Worm (Caenorhabditis elegans) whole organism, L4 larva: ENCODE results near the gene pptr-2.

Source experiments
- T20F7.1 ChIP-seq: fragments of 200-800 bp; sonication (Bioruptor generic); optimal IDR thresholded peaks from 2 replicates; lab custom pipeline; 2018; ENCODE audit warnings: mild to moderate bottlenecking, missing genetic modification characterization, missing compliant biosample characterization
- T26A8.4 ChIP-seq: fragments of 200-800 bp; sonication (Bioruptor generic); IDR thresholded peaks from 2 replicates; pipeline ENCODE4 v1.3.6; 2022; ENCODE audit warnings: missing genetic modification characterization, missing compliant biosample characterization
- Y105C5A.15 ChIP-seq: fragments of 200-800 bp; sonication (Bioruptor generic); IDR thresholded peaks from 2 replicates; pipeline ENCODE4 v1.3.6; 2022; ENCODE audit warnings: missing genetic modification characterization, missing compliant biosample characterization
- ZK546.5 ChIP-seq, 2 experiments: sonication (generic microtip); optimal IDR thresholded peaks; 2 replicates each; lab custom pipeline; 2017; ENCODE audit warnings: missing biosample characterization in 2 of 2, missing genetic modification characterization in 2 of 2
- aha-1 ChIP-seq: fragments of 150-350 bp; peaks from one replicate; lab custom pipeline; 2014; ENCODE audit warnings: missing biosample characterization, missing genetic modification characterization
- aly-2 ChIP-seq: sonication (generic microtip); optimal IDR thresholded peaks from 2 replicates; lab custom pipeline; 2018; ENCODE audit warnings: missing biosample characterization, missing genetic modification characterization
- arid-1 ChIP-seq: fragments of 200-800 bp; sonication (Bioruptor generic); conservative IDR thresholded peaks from 2 replicates; pipeline ENCODE4 v1.3.6; 2022; ENCODE audit warnings: missing genetic modification reagents, missing genetic modification characterization, missing compliant biosample characterization
- ceh-82 ChIP-seq: sonication (generic microtip); optimal IDR thresholded peaks from 2 replicates; lab custom pipeline; 2017; ENCODE audit warnings: missing biosample characterization, missing genetic modification characterization
- ces-1 ChIP-seq: fragments of 150-350 bp; sonication (generic microtip); optimal IDR thresholded peaks from 4 replicates; lab custom pipeline; 2014; ENCODE audit warnings: missing biosample characterization, missing genetic modification reagents, missing genetic modification characterization
- ctbp-1 ChIP-seq: fragments of 200-800 bp; sonication (Bioruptor generic); IDR thresholded peaks from 2 replicates; pipeline ENCODE4 v1.3.6; 2022; ENCODE audit warnings: missing genetic modification reagents, missing genetic modification characterization, missing compliant biosample characterization
- daf-19 ChIP-seq: fragments of 200-800 bp; sonication (Bioruptor generic); conservative IDR thresholded peaks from 2 replicates; pipeline ENCODE4 v1.3.6; 2022; ENCODE audit warnings: missing genetic modification characterization, missing compliant biosample characterization
- dmd-6 ChIP-seq: fragments of 200-800 bp; sonication (Bioruptor generic); IDR thresholded peaks from 2 replicates; pipeline ENCODE4 v1.3.6; 2022; ENCODE audit warnings: missing genetic modification reagents, missing genetic modification characterization, missing compliant biosample characterization
- egl-27 ChIP-seq: sonication (generic microtip); optimal IDR thresholded peaks from 3 replicates; lab custom pipeline; 2017; ENCODE audit warnings: missing biosample characterization, missing genetic modification reagents, missing genetic modification characterization
- egl-43 ChIP-seq: fragments of 200-800 bp; sonication (Bioruptor generic); IDR thresholded peaks from 2 replicates; pipeline ENCODE4 v1.3.6; 2022; ENCODE audit warnings: missing genetic modification reagents, missing genetic modification characterization, missing compliant biosample characterization
- fkh-10 ChIP-seq: fragments of 150-350 bp; optimal IDR thresholded peaks from 2 replicates; lab custom pipeline; 2014; ENCODE audit warnings: missing biosample characterization, missing genetic modification reagents, missing genetic modification characterization
- hif-1 ChIP-seq, 2 experiments: sonication (generic microtip); optimal IDR thresholded peaks; 2 replicates each; lab custom pipeline; 2016 to 2017; ENCODE audit warnings: missing compliant biosample characterization in 2 of 2, missing genetic modification characterization in 2 of 2, missing genetic modification reagents in 2 of 2, missing genotype in 2 of 2, mild to moderate bottlenecking in 1 of 2
- hlh-11 ChIP-seq: fragments of 200-800 bp; sonication (Bioruptor generic); optimal IDR thresholded peaks from 2 replicates; lab custom pipeline; 2018; ENCODE audit warnings: mild to moderate bottlenecking, missing genetic modification characterization, missing compliant biosample characterization
- jun-1 ChIP-seq: fragments of 150-350 bp; optimal IDR thresholded peaks from 2 replicates; lab custom pipeline; 2014; ENCODE audit warnings: missing biosample characterization, missing genetic modification reagents, missing genetic modification characterization
- lin-29 ChIP-seq: fragments of 200-800 bp; sonication (Bioruptor generic); IDR thresholded peaks from 2 replicates; pipeline ENCODE4 v1.3.6; 2022; ENCODE audit warnings: missing genetic modification reagents, missing genetic modification characterization, missing compliant biosample characterization
- lin-39 ChIP-seq: fragments of 150-350 bp; optimal IDR thresholded peaks from 2 replicates; lab custom pipeline; 2014; ENCODE audit warnings: missing biosample characterization, missing genetic modification reagents, missing genetic modification characterization
- lir-3 ChIP-seq: sonication (generic microtip); optimal IDR thresholded peaks from 2 replicates; lab custom pipeline; 2016; ENCODE audit warnings: mild to moderate bottlenecking, missing genetic modification characterization, missing compliant biosample characterization
- lsy-2 ChIP-seq, 2 experiments: fragments of 150-350 bp in 1 of 2; sonication (generic microtip) in 1 of 2; optimal IDR thresholded peaks; 2 replicates each; lab custom pipeline; 2014 to 2017; ENCODE audit warnings: missing biosample characterization in 2 of 2, missing genetic modification characterization in 2 of 2
- madf-5 ChIP-seq, 2 experiments: fragments of 200-800 bp; sonication (Bioruptor generic); IDR thresholded peaks; 2 replicates each; pipeline ENCODE4 v1.3.6; 2022; ENCODE audit warnings: missing compliant biosample characterization in 2 of 2, missing genetic modification characterization in 2 of 2
- mdt-29 ChIP-seq: fragments of 200-800 bp; sonication (Bioruptor generic); IDR thresholded peaks from 2 replicates; pipeline ENCODE4 v1.3.6; 2022; ENCODE audit warnings: missing genetic modification reagents, missing genetic modification characterization, missing compliant biosample characterization
- mes-2 ChIP-seq: sonication (generic microtip); optimal IDR thresholded peaks from 2 replicates; lab custom pipeline; 2016; ENCODE audit warnings: missing genotype, mild to moderate bottlenecking, missing genetic modification characterization, missing compliant biosample characterization; ENCODE audit not compliant: poor library complexity, severe bottlenecking
- mxl-3 ChIP-seq: fragments of 200-800 bp; sonication (Bioruptor generic); optimal IDR thresholded peaks from 2 replicates; lab custom pipeline; 2018; ENCODE audit warnings: mild to moderate bottlenecking, missing genetic modification characterization, missing compliant biosample characterization
- nhr-10 ChIP-seq: fragments of 150-350 bp; optimal IDR thresholded peaks from 2 replicates; lab custom pipeline; 2014; ENCODE audit warnings: missing biosample characterization, missing genetic modification characterization
- nhr-11 ChIP-seq: fragments of 150-350 bp; optimal IDR thresholded peaks from 2 replicates; lab custom pipeline; 2014; ENCODE audit warnings: missing biosample characterization, missing genetic modification characterization
- nhr-111 ChIP-seq: fragments of 200-800 bp; sonication (Bioruptor generic); optimal IDR thresholded peaks from 2 replicates; lab custom pipeline; 2018; ENCODE audit warnings: mild to moderate bottlenecking, missing genetic modification characterization, missing compliant biosample characterization
- nhr-41 ChIP-seq: fragments of 200-800 bp; sonication (Bioruptor generic); IDR thresholded peaks from 2 replicates; pipeline ENCODE4 v1.3.6; 2022; ENCODE audit warnings: missing genetic modification reagents, missing genetic modification characterization, missing compliant biosample characterization
- nhr-77 ChIP-seq: fragments of 150-350 bp; optimal IDR thresholded peaks from 2 replicates; lab custom pipeline; 2014; ENCODE audit warnings: missing biosample characterization, missing genetic modification characterization
- pha-4 ChIP-seq, 2 experiments: fragments of 150-350 bp in 1 of 2; fragments of 200-800 bp in 1 of 2; sonication (Bioruptor generic) in 1 of 2; IDR thresholded peaks in 1 of 2; optimal IDR thresholded peaks in 1 of 2; 2 replicates each; pipeline versions ENCODE4 v1.3.6 to Lab custom; 2014 to 2022; ENCODE audit warnings: missing genetic modification characterization in 2 of 2, missing genetic modification reagents in 2 of 2, missing biosample characterization in 1 of 2, missing compliant biosample characterization in 1 of 2
- saeg-2 ChIP-seq: fragments of 200-800 bp; sonication (Bioruptor generic); IDR thresholded peaks from 2 replicates; pipeline ENCODE4 v1.3.6; 2022; ENCODE audit warnings: missing genetic modification reagents, missing genetic modification characterization, missing compliant biosample characterization
- spr-1 ChIP-seq: sonication (generic microtip); optimal IDR thresholded peaks from 2 replicates; lab custom pipeline; 2016; ENCODE audit warnings: mild to moderate bottlenecking, missing genetic modification characterization, missing compliant biosample characterization
- tra-1 ChIP-seq: fragments of 200-800 bp; sonication (Bioruptor generic); IDR thresholded peaks from 2 replicates; pipeline ENCODE4 v1.3.6; 2022; ENCODE audit warnings: missing genetic modification reagents, missing genetic modification characterization, missing compliant biosample characterization
- vab-7 ChIP-seq: fragments of 200-800 bp; sonication (Bioruptor generic); IDR thresholded peaks from 2 replicates; pipeline ENCODE4 v1.3.6; 2022; ENCODE audit warnings: missing genetic modification reagents, missing genetic modification characterization, missing compliant biosample characterization
- zip-11 ChIP-seq: fragments of 200-800 bp; sonication (Bioruptor generic); IDR thresholded peaks from 2 replicates; pipeline ENCODE4 v1.3.6; 2022; ENCODE audit warnings: missing genetic modification characterization, missing compliant biosample characterization
- ztf-7 ChIP-seq: fragments of 150-350 bp; optimal IDR thresholded peaks from 2 replicates; lab custom pipeline; 2014; ENCODE audit warnings: missing biosample characterization, missing genetic modification characterization

The pptr-2 gene

ce11 chrV:11039379-11039954, 4.7 kb upstream of the pptr-2 start, which contains the start of gene pak-2 (continued):
- TF ChIP-seq saeg-2 (GFP tag; lab: Robert Waterston, UW) (no peak), mes-2 (peak; percentile 89), nhr-10 (tag; lab: Kevin White, UChicago) (no peak), madf-5 (GFP tag; IDR thresholded peaks at IDR 0.05; lab: Robert Waterston, UW) (no peak), egl-43 (GFP tag; lab: Robert Waterston, UW) (no peak), aly-2 (no peak), spr-1 (no peak), lsy-2 (tag; optimal IDR thresholded peaks at IDR 0.05; lab: Kevin White, UChicago) (peak; percentile 38 to 83), egl-27 (no peak), mdt-29 (GFP tag; lab: Robert Waterston, UW) (no peak), nhr-77 (tag; lab: Kevin White, UChicago) (peak; percentile 83), jun-1 (tag; lab: Kevin White, UChicago) (no peak), ctbp-1 (GFP tag; lab: Robert Waterston, UW) (no peak), nhr-11 (peak; percentile 71), ceh-82 (no peak), vab-7 (GFP tag; lab: Robert Waterston, UW) (peak; percentile 67), lir-3 (tag; lab: Kevin White, UChicago) (no peak), nhr-111 (GFP tag; lab: Kevin White, UChicago) (no peak), zip-11 (GFP tag; lab: Robert Waterston, UW) (no peak), daf-19 (GFP tag; lab: Robert Waterston, UW) (0 out of 2 replicates have a peak, but pooled peaks have one; percentile 44), dmd-6 (GFP tag; lab: Robert Waterston, UW) (peak; percentile 35; the same call in 1 of the 2 replicates), hlh-11 (tag; lab: Kevin White, UChicago) (peak; percentile 72), T20F7.1 (peak; percentile 82), Y105C5A.15 (GFP tag; lab: Robert Waterston, UW) (no peak), T26A8.4 (GFP tag; lab: Robert Waterston, UW) (no peak), tra-1 (no peak), ces-1 (GFP tag; lab: Kevin White, UChicago) (no peak), fkh-10 (GFP tag; lab: Kevin White, UChicago) (peak; percentile 90)

DNA sequence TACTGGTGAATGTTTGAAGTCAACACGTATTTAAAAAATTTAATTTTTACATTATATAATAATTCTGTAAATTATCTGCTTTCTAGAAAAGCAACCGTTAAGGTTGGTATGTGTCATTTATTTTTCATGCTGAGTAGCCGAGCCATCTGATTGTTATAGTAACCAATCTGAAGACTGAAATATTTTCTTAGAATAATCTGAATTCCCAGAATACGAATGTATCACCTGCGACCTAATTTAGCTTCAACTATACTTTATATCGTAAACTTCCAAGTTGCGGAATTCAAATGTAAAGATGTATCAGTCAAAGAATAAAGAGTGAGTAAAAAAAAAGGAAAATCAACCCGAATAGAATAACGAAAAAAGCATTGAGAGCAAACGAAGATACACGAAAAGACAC, 1.5 kb downstream of the pptr-2 start:
- TF ChIP-seq lir-3 (tag; lab: Kevin White, UChicago) = no peak
- TF ChIP-seq tra-1 = no peak
- no peak for TF ChIP-seq pha-4 (GFP tag; IDR thresholded peaks at IDR 0.05; lab: Robert Waterston, UW)
- no peak for TF ChIP-seq pha-4 (tag; optimal IDR thresholded peaks at IDR 0.05; lab: Kevin White, UChicago)
- no peak for TF ChIP-seq ztf-7 (tag; lab: Kevin White, UChicago)
- peak; percentile 72 for TF ChIP-seq aha-1 (tag; lab: Kevin White, UChicago)
- TF ChIP-seq ZK546.5 (tag; optimal IDR thresholded peaks at IDR 0.05; lab: Kevin White, UChicago) = no peak
- peak; percentile 11 for TF ChIP-seq fkh-10 (GFP tag; lab: Kevin White, UChicago)
- no peak for TF ChIP-seq zip-11 (GFP tag; lab: Robert Waterston, UW)
- no peak for TF ChIP-seq hif-1 (tag; optimal IDR thresholded peaks at IDR 0.05; lab: Kevin White, UChicago)
- TF ChIP-seq lin-29 (GFP tag; lab: Robert Waterston, UW) = no peak
- no peak for TF ChIP-seq lin-39
- TF ChIP-seq daf-19 (GFP tag; lab: Robert Waterston, UW) = no peak
- no peak for TF ChIP-seq Y105C5A.15 (GFP tag; lab: Robert Waterston, UW)
- no peak for TF ChIP-seq nhr-41 (GFP tag; lab: Robert Waterston, UW)
- TF ChIP-seq arid-1 (GFP tag; lab: Robert Waterston, UW) = no peak
- no peak for TF ChIP-seq mes-2
- no peak for TF ChIP-seq mxl-3 (GFP tag; lab: Kevin White, UChicago)
